Worm (Caenorhabditis elegans) whole organism, L4 larva: ENCODE measurements around the gene C30H6.12.

Source experiments
- ceh-62 ChIP-seq: sonication (generic microtip); optimal IDR thresholded peaks from 2 replicates; lab custom pipeline; 2017; ENCODE audit warnings: missing biosample characterization, missing genetic modification characterization
- ces-1 ChIP-seq: fragments of 150-350 bp; sonication (generic microtip); optimal IDR thresholded peaks from 4 replicates; lab custom pipeline; 2014; ENCODE audit warnings: missing biosample characterization, missing genetic modification reagents, missing genetic modification characterization
- daf-16 ChIP-seq, 3 experiments: sonication (generic microtip); optimal IDR thresholded peaks; 2 replicates each; lab custom pipeline; 2016 to 2017; ENCODE audit warnings: missing genetic modification characterization in 3 of 3, missing genetic modification reagents in 3 of 3, mild to moderate bottlenecking in 2 of 3, missing compliant biosample characterization in 2 of 3, missing biosample characterization in 1 of 3, moderate library complexity in 1 of 3
- dve-1 ChIP-seq: sonication (generic microtip); optimal IDR thresholded peaks from 2 replicates; lab custom pipeline; 2017; ENCODE audit warnings: antibody characterized with exemption, mild to moderate bottlenecking, missing genetic modification characterization, missing compliant biosample characterization; ENCODE audit not compliant: insufficient read depth
- nhr-28 ChIP-seq: fragments of 150-350 bp; optimal IDR thresholded peaks from 2 replicates; lab custom pipeline; 2014; ENCODE audit warnings: missing biosample characterization, missing genetic modification characterization
- nhr-41 ChIP-seq: fragments of 200-800 bp; sonication (Bioruptor generic); IDR thresholded peaks from 2 replicates; pipeline ENCODE4 v1.3.6; 2022; ENCODE audit warnings: missing genetic modification reagents, missing genetic modification characterization, missing compliant biosample characterization
- pqm-1 ChIP-seq: sonication (generic microtip); optimal IDR thresholded peaks from 2 replicates; lab custom pipeline; 2017; ENCODE audit warnings: missing biosample characterization, missing genetic modification characterization
- rbr-2 ChIP-seq: sonication (generic microtip); optimal IDR thresholded peaks from 2 replicates; lab custom pipeline; 2016; ENCODE audit warnings: missing genotype, missing genetic modification characterization, missing compliant biosample characterization
- spr-3 ChIP-seq: fragments of 200-800 bp; sonication (Bioruptor generic); optimal IDR thresholded peaks from 2 replicates; lab custom pipeline; 2018; ENCODE audit warnings: mild to moderate bottlenecking, missing genetic modification characterization, missing compliant biosample characterization
- unc-62 ChIP-seq, 3 experiments: fragments of 150-350 bp in 1 of 3; sonication (generic microtip); optimal IDR thresholded peaks in 2 of 3; peaks in 1 of 3; 1 replicate in 1 of 3; 2 replicates in 2 of 3; lab custom pipeline; 2014 to 2017; ENCODE audit warnings: missing biosample characterization in 3 of 3, missing genetic modification characterization in 3 of 3, missing genetic modification reagents in 3 of 3, missing genotype in 1 of 3
- zip-11 ChIP-seq: fragments of 200-800 bp; sonication (Bioruptor generic); IDR thresholded peaks from 2 replicates; pipeline ENCODE4 v1.3.6; 2022; ENCODE audit warnings: missing genetic modification characterization, missing compliant biosample characterization

Gene C30H6.12

DNA sequence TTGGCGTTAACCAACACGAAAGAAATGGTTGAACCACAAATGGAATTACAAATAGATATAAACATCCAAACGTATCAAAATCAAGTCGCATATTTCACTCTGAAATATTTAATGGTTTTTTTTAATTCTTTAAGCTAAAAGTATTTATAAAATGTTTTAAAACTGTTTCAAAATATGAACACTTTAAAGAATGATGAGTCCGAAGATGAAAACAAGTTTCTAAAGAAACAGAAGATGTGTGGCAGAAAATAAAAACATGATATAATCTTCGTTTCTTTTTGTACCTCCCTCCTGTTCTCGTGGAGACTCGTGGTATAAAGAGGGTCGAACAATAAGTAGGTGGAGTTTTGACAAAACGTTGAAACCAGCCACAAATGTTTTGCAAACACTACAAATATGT is 48.1 kb downstream of the C30H6.12 start, which contains the start of gene lact-6:
TSS of gene lact-6 (minus strand) at position 101 of the 400 bp plus-strand sequence.
- no peak for TF ChIP-seq rbr-2 (tag; lab: Kevin White, UChicago)
- no peak for TF ChIP-seq ces-1 (GFP tag; lab: Kevin White, UChicago)
- no peak for TF ChIP-seq spr-3 (GFP tag; lab: Kevin White, UChicago)
- no peak for TF ChIP-seq ceh-62 (tag; lab: Kevin White, UChicago)

DNA sequence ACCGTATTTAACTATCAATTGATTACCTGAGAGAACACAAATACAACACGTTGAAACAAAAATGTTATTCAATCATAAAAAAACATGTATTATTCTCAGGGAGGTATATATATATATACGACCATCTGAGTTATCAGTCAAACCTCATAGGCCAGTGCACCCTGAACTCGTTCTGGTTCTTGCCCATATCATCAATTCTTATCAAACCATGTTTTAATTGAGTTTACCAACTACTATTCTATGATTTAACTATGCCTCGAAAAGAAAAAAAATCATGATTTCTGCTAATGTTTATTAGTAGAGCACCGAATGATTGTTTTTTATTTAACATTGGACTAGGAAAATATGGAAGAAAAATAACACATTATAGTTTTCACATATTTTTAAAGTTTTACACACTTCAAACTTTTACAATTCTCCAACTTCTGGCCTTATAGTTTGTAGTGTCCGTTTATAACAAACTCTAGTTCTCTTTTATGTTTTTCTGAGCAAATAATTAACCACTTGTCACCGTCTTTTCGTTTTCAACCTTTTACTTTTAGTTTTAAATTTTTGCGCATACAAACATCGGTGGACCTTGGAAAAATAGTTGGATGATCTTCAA is 49.2 kb downstream of the C30H6.12 start:
- TF ChIP-seq daf-16 (GFP tag; optimal IDR thresholded peaks at IDR 0.05; lab: Kevin White, UChicago) = no peak
- TF ChIP-seq daf-16 (tag; optimal IDR thresholded peaks at IDR 0.05; lab: Kevin White, UChicago) = peak; percentile 53
- TF ChIP-seq pqm-1 (tag; lab: Kevin White, UChicago) = peak; percentile 73
- TF ChIP-seq dve-1 (tag; lab: Kevin White, UChicago) = peak; percentile 39
- peak in 1 of 2 experiments; percentile 93 for TF ChIP-seq unc-62 (GFP tag; optimal IDR thresholded peaks at IDR 0.05 in 1 of 2; lab: Kevin White, UChicago)
- TF ChIP-seq unc-62 (tag; optimal IDR thresholded peaks at IDR 0.05; lab: Kevin White, UChicago) = no peak
- no peak for TF ChIP-seq nhr-41
- peak; percentile 72 for TF ChIP-seq nhr-28 (tag; lab: Kevin White, UChicago)

DNA sequence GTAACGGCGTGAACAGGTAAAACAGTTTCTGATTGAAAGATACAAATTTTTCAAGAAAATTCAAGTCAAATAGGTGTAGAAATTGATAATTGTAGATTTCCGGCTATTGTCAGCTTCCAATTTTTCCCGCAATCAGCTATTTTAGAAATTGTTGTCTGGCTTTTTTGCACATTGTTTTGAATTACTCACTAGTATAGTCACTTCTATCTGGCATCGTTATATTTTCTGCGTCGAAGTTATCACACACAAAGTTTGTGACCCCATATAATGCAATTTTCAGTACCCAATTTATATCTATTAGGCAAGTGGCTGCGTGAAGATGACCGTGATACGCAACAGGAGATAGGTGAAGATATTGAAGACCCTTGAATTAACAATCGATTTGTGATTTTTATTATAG is 52.1 kb downstream of the C30H6.12 start:
- TF ChIP-seq zip-11 (GFP tag; lab: Robert Waterston, UW) = no peak
- peak in 1 of 2 experiments; percentile 54 for TF ChIP-seq unc-62 (GFP tag; optimal IDR thresholded peaks at IDR 0.05 in 1 of 2; lab: Kevin White, UChicago)
- TF ChIP-seq unc-62 (tag; optimal IDR thresholded peaks at IDR 0.05; lab: Kevin White, UChicago) = no peak
